Worm (Caenorhabditis elegans) whole organism, L4/young adult: ENCODE measurements around the gene sams-5.

Experiments used
- W03F9.2 ChIP-seq: fragments of 150-350 bp; optimal IDR thresholded peaks from 2 replicates; lab custom pipeline; 2014; ENCODE audit warnings: missing biosample characterization, missing genetic modification characterization
- him-1 ChIP-seq: sonication (generic microtip); optimal IDR thresholded peaks from 2 replicates; lab custom pipeline; 2016; ENCODE audit warnings: missing genotype, missing genetic modification reagents, missing genetic modification characterization, missing compliant biosample characterization

DNA sequence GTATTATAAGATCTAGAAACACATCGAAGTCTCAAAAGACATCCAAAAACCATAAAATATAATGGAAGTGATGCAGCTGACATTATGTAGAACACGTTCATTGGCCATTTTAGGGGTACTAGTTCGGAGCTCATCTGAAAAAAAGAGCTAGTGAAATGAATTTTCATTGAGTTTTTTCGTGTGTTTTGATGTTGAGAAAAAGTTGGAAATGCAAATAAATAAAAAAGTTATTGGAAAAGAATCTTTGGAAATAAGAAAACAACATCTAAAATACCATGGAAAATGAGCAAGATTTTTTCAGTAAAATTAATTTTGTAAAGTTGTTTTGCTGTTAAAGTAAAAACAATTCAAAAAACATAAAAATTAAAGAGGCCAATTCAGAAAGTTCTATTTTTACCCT lies 11.4 kb upstream of the sams-5 start, which contains the start of gene srv-24:
- TF ChIP-seq him-1 (no peak), W03F9.2 (tag; lab: Kevin White, UChicago) (no peak)
